Worm (Caenorhabditis elegans) whole organism, L1 larva: ENCODE measurements around the gene F56D6.21.

Experiments used
- aha-1 ChIP-seq: fragments of 150-350 bp; optimal IDR thresholded peaks from 2 replicates; lab custom pipeline; 2014; ENCODE audit warnings: missing biosample characterization, missing genetic modification characterization
- ama-1 ChIP-seq: fragments of 150-350 bp; optimal IDR thresholded peaks from 2 replicates; lab custom pipeline; 2014
- fos-1 ChIP-seq: fragments of 150-350 bp; optimal IDR thresholded peaks from 2 replicates; lab custom pipeline; 2014; ENCODE audit warnings: missing biosample characterization, missing genetic modification characterization
- lin-13 ChIP-seq: fragments of 150-350 bp; optimal IDR thresholded peaks from 2 replicates; lab custom pipeline; 2014; ENCODE audit warnings: missing biosample characterization, missing genetic modification reagents, missing genetic modification characterization
- lin-15B ChIP-seq: fragments of 150-350 bp; sonication (generic microtip); optimal IDR thresholded peaks from 3 replicates; lab custom pipeline; 2014; ENCODE audit warnings: missing biosample characterization, missing genetic modification characterization
- lsy-2 ChIP-seq, 2 experiments: fragments of 150-350 bp; optimal IDR thresholded peaks; 2 replicates each; lab custom pipeline; 2014; ENCODE audit warnings: missing biosample characterization in 2 of 2, missing genetic modification characterization in 2 of 2
- mdl-1 ChIP-seq, 2 experiments: fragments of 150-350 bp; optimal IDR thresholded peaks; 2 replicates each; lab custom pipeline; 2014 to 2017; ENCODE audit warnings: missing biosample characterization in 2 of 2, missing genetic modification characterization in 2 of 2, inconsistent platforms in 1 of 2
- mep-1 ChIP-seq: fragments of 150-350 bp; optimal IDR thresholded peaks from 2 replicates; lab custom pipeline; 2014; ENCODE audit warnings: missing biosample characterization, missing genetic modification characterization
- nhr-77 ChIP-seq: fragments of 150-350 bp; optimal IDR thresholded peaks from 2 replicates; lab custom pipeline; 2014; ENCODE audit warnings: missing biosample characterization, missing genetic modification characterization
- pqm-1 ChIP-seq: sonication (generic microtip); optimal IDR thresholded peaks from 3 replicates; lab custom pipeline; 2017; ENCODE audit warnings: missing biosample characterization, missing genetic modification characterization
- unc-62 ChIP-seq: fragments of 150-350 bp; optimal IDR thresholded peaks from 2 replicates; lab custom pipeline; 2014; ENCODE audit warnings: missing biosample characterization, missing genetic modification reagents, missing genetic modification characterization

DNA sequence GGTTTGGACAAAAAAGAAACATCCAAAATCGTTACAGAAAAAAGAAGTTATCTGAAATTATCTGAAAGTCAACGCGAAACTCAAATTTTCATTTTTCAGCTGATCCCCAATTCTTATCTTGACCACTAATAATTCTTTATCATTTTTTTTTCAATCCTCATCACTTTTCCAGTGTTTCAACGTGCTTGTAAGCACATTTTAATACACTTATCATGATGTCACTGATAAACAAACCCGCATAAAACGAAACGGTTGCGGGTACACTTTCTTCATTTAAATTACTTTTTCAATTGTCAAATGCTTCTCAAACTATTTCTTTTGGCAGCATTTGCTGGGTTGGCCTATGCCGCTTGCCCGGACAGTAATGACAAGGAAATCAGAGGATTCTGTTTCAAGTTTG, 17.2 kb downstream of the F56D6.21 start, which contains the start of gene clec-67:
- no peak for TF ChIP-seq lin-15B
- TF ChIP-seq ama-1 (lab: Kevin White, UChicago) = no peak
- no peak for TF ChIP-seq mep-1 (tag; lab: Kevin White, UChicago)
- no peak for TF ChIP-seq nhr-77 (tag; lab: Kevin White, UChicago)
- no peak for TF ChIP-seq mdl-1 (tag; optimal IDR thresholded peaks at IDR 0.05; lab: Kevin White, UChicago)
- no peak for TF ChIP-seq unc-62 (GFP tag; lab: Kevin White, UChicago)
- no peak for TF ChIP-seq lsy-2 (tag; optimal IDR thresholded peaks at IDR 0.05; lab: Kevin White, UChicago)
- no peak for TF ChIP-seq lin-13 (GFP tag; lab: Kevin White, UChicago)
- no peak for TF ChIP-seq fos-1 (tag; lab: Kevin White, UChicago)
- peak; percentile 21 for TF ChIP-seq pqm-1 (tag; lab: Kevin White, UChicago)
- no peak for TF ChIP-seq aha-1 (tag; lab: Kevin White, UChicago)
